Worm (Caenorhabditis elegans): ENCODE results near the gene nasp-2.

ce11 chrV:13298706-13299105 lies 13.4 kb downstream of the nasp-2 start:
- TF ChIP-seq sptf-1 (tag; optimal IDR thresholded peaks at IDR 0.05) (no peak), ztf-11 (tag; optimal IDR thresholded peaks at IDR 0.05) (no peak), snpc-4 (tag; optimal IDR thresholded peaks at IDR 0.05) (no peak), nhr-11 (tag; optimal IDR thresholded peaks at IDR 0.05) (no peak), ceh-82 (tag; optimal IDR thresholded peaks at IDR 0.05) (no peak), aly-2 (tag; optimal IDR thresholded peaks at IDR 0.05) (no peak), F16B12.6 (tag; optimal IDR thresholded peaks at IDR 0.05) (no peak), vab-15 (tag; optimal IDR thresholded peaks at IDR 0.05) (no peak), unc-130 (tag; optimal IDR thresholded peaks at IDR 0.05) (no peak)

All from whole organism, L1 larva.